Fruit fly (Drosophila melanogaster): ENCODE measurements around the gene Cyp4ae1.

Cyp4ae1 gene

DNA sequence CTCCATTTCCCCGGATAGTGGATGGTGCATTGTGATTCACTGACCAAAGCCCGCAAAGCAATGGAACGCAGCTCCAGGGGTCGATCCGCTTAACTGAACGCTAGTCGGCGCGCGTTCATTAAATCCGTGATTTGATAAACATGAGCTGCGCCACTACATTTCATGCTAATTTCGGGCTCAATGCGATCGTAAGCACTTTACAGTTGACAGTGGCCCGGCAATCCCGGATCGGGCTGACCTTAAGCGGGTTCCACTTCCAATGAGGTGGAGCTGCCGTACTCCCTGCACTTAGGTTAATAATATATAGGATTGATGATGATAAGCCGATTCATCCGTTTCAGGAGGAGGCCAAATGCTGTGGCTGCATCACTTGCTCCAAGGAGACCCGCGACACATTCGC is 25.0 kb downstream of the Cyp4ae1 start, which contains the start of gene FarO:
Gene FarO (minus strand): TSS at position 101 of the 400 bp plus-strand sequence.
- TF ChIP-seq dmrt99B (tag; optimal IDR thresholded peaks at IDR 0.05) = no peak
- TF ChIP-seq CG8359 (GFP tag; optimal IDR thresholded peaks at IDR 0.05; ENCODE audit: borderline replicate concordance) = no peak
- no peak for TF ChIP-seq shn (GFP tag; optimal IDR thresholded peaks at IDR 0.05)
- no peak for TF ChIP-seq run (tag; optimal IDR thresholded peaks at IDR 0.05)
- TF ChIP-seq dan (GFP tag; IDR thresholded peaks at IDR 0.05) = no peak
- no peak for TF ChIP-seq NC2α (GFP tag; optimal IDR thresholded peaks at IDR 0.05)
- no peak for TF ChIP-seq wdn (GFP tag; IDR thresholded peaks at IDR 0.05)
- TF ChIP-seq Max (GFP tag; optimal IDR thresholded peaks at IDR 0.05) = no peak
- TF ChIP-seq CG10209 (GFP tag; optimal IDR thresholded peaks at IDR 0.05) = no peak
- TF ChIP-seq aop (GFP tag; IDR thresholded peaks at IDR 0.05) = no peak
- TF ChIP-seq CG10979 (tag; optimal IDR thresholded peaks at IDR 0.05) = no peak
- no peak for TF ChIP-seq Hr51 (GFP tag; optimal IDR thresholded peaks at IDR 0.05)
- TF ChIP-seq vnd (GFP tag; IDR thresholded peaks at IDR 0.05; ENCODE audit: partially characterized antibody) = no peak
- no peak for TF ChIP-seq CG17361 (GFP tag; IDR thresholded peaks at IDR 0.05)
- no peak for TF ChIP-seq bowl (GFP tag; IDR thresholded peaks at IDR 0.05)
- no peak for TF ChIP-seq Blimp-1 (GFP tag; optimal IDR thresholded peaks at IDR 0.05)
- no peak for TF ChIP-seq CG33213 (GFP tag; optimal IDR thresholded peaks at IDR 0.05)
- no peak for TF ChIP-seq pita (GFP tag; optimal IDR thresholded peaks at IDR 0.05)
- TF ChIP-seq CG14014 (GFP tag; IDR thresholded peaks at IDR 0.05) = no peak
- no peak for TF ChIP-seq vfl (GFP tag; optimal IDR thresholded peaks at IDR 0.05)

DNA sequence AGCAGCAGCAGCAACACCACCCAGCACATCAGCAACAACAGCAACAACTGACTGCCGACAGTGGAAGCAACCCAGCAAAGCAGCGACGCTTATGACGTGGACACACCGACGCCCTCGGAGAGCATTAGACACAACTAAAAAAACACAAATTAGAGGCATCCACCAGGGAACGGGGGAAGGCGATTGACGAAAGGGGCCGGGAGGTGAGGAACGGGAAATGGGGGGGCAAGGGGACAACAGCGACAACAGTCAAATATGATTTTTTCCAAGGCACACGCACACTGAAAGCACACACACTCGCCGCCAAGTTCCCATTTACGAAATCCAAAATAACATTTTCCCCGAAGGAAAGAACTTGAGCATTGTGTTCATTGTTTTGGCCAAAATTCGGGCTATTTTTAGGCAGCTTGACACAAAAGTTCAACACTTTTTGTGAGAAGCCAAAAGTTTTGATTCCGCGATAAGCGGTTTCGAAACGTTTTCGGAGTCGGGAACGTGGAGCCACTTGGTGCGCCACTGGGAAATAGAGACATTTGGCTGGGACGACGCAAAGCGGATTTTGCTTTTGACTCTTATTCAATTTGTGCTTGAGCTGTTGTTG is 29.9 kb downstream of the Cyp4ae1 start:
- TF ChIP-seq CG7786 (GFP tag; optimal IDR thresholded peaks at IDR 0.05) (no peak), dan (GFP tag; IDR thresholded peaks at IDR 0.05) (no peak), B-H1 (GFP tag; IDR thresholded peaks at IDR 0.05) (no peak), CG7963 (GFP tag; IDR thresholded peaks at IDR 0.05; ENCODE audit: partially characterized antibody) (no peak), chn (GFP tag; optimal IDR thresholded peaks at IDR 0.05) (no peak), Xrp1 (GFP tag; IDR thresholded peaks at IDR 0.05) (peak; percentile 14; the same call in 1 of the 2 replicates), bcd (GFP tag; optimal IDR thresholded peaks at IDR 0.05) (peak; percentile 13), lmd (GFP tag; IDR thresholded peaks at IDR 0.05) (peak; percentile 35; the same call in 1 of the 2 replicates), CG1602 (GFP tag; optimal IDR thresholded peaks at IDR 0.05) (no peak), Med (GFP tag) (peak; percentile 74), Gug (GFP tag; IDR thresholded peaks at IDR 0.05) (peak; percentile 31; the same call in 2 of the 4 replicates), fu2 (GFP tag; optimal IDR thresholded peaks at IDR 0.05) (no peak), CG30020 (tag; optimal IDR thresholded peaks at IDR 0.05) (no peak), CG3847 (GFP tag; IDR thresholded peaks at IDR 0.05) (0 out of 2 replicates have a peak, but pooled peaks have one; percentile 30), CG31441 (GFP tag; IDR thresholded peaks at IDR 0.05) (0 out of 2 replicates have a peak, but pooled peaks have one; percentile 9), YL-1 (GFP tag; optimal IDR thresholded peaks at IDR 0.05) (no peak), CG10366 (GFP tag; IDR thresholded peaks at IDR 0.05) (peak; percentile 20; the same call in 1 of the 2 replicates), CG32767 (GFP tag; IDR thresholded peaks at IDR 0.05) (no peak), CG9817 (tag; optimal IDR thresholded peaks at IDR 0.05) (peak; percentile 14), Doc2 (GFP tag; IDR thresholded peaks at IDR 0.05) (no peak), CG12744 (GFP tag; optimal IDR thresholded peaks at IDR 0.05) (no peak), CG2120 (GFP tag; optimal IDR thresholded peaks at IDR 0.05) (peak; percentile 23), phol (tag; optimal IDR thresholded peaks at IDR 0.05) (peak; percentile 10), Adf1 (GFP tag; IDR thresholded peaks at IDR 0.05) (no peak; the same call in 1 of the 2 replicates), slbo (GFP tag; IDR thresholded peaks at IDR 0.05) (peak; percentile 42), CG13894 (tag; optimal IDR thresholded peaks at IDR 0.05) (no peak), CG3726 (GFP tag; IDR thresholded peaks at IDR 0.05) (no peak), CG1233 (GFP tag; optimal IDR thresholded peaks at IDR 0.05) (no peak), CG43689 (GFP tag; IDR thresholded peaks at IDR 0.05) (no peak), Neu2 (GFP tag; optimal IDR thresholded peaks at IDR 0.05; ENCODE audit: borderline replicate concordance) (no peak), CG31224 (GFP tag; IDR thresholded peaks at IDR 0.05) (no peak), Dip2 (GFP tag; IDR thresholded peaks at IDR 0.05) (no peak)
